Fruit fly (Drosophila melanogaster) whole organism, embryonic: ENCODE measurements around the gene CG5104.

Experiments
- Awh ChIP-seq: fragments of 200-800 bp; sonication (Bioruptor generic); IDR thresholded peaks from 2 replicates; pipeline ENCODE4, ENCODE4 v1.3.6; 2022; ENCODE audit warnings: missing biosample characterization, missing genetic modification characterization
- CG12236 ChIP-seq: fragments of 200-800 bp; sonication (Bioruptor generic); optimal IDR thresholded peaks from 2 replicates; lab custom pipeline; 2016; ENCODE audit warnings: missing biosample characterization, missing genetic modification characterization
- CG12769 ChIP-seq: fragments of 200-800 bp; sonication (Bioruptor generic); optimal IDR thresholded peaks from 2 replicates; lab custom pipeline; 2019; ENCODE audit warnings: missing biosample characterization, mild to moderate bottlenecking, missing genetic modification characterization, moderate library complexity
- CG13624 ChIP-seq: fragments of 200-800 bp; sonication (Bioruptor generic); optimal IDR thresholded peaks from 2 replicates; lab custom pipeline; 2016; ENCODE audit warnings: missing biosample characterization, missing genetic modification characterization
- CG15269 ChIP-seq: fragments of 200-800 bp; sonication (Bioruptor generic); optimal IDR thresholded peaks from 2 replicates; lab custom pipeline; 2018; ENCODE audit warnings: missing biosample characterization, mild to moderate bottlenecking, missing genetic modification characterization, moderate library complexity
- CG1603 ChIP-seq: fragments of 200-800 bp; sonication (Bioruptor generic); optimal IDR thresholded peaks from 2 replicates; lab custom pipeline; 2019; ENCODE audit warnings: missing biosample characterization, mild to moderate bottlenecking, missing genetic modification characterization, moderate library complexity
- CG2712 ChIP-seq: fragments of 200-800 bp; optimal IDR thresholded peaks from 3 replicates; lab custom pipeline; 2019; ENCODE audit warnings: missing biosample characterization, mild to moderate bottlenecking, missing genetic modification characterization, moderate library complexity
- CG31441 ChIP-seq: fragments of 200-800 bp; sonication (Bioruptor generic); IDR thresholded peaks from 2 replicates; pipeline ENCODE4 v1.3.6; 2022; ENCODE audit warnings: missing biosample characterization, missing genetic modification characterization
- CG3163 ChIP-seq: fragments of 200-800 bp; sonication (Bioruptor generic); optimal IDR thresholded peaks from 3 replicates; lab custom pipeline; 2016; ENCODE audit warnings: missing biosample characterization, missing genetic modification characterization
- CG33213 ChIP-seq: fragments of 200-800 bp; sonication (Bioruptor generic); optimal IDR thresholded peaks from 3 replicates; lab custom pipeline; 2016; ENCODE audit warnings: missing biosample characterization, missing genetic modification characterization
- CG3995 ChIP-seq: fragments of 200-800 bp; sonication (Bioruptor generic); optimal IDR thresholded peaks from 3 replicates; lab custom pipeline; 2016; ENCODE audit warnings: missing biosample characterization, missing genetic modification characterization
- CG8290 ChIP-seq, 3 experiments: fragments of 200-800 bp; sonication (Bioruptor generic); optimal IDR thresholded peaks; 2 replicates each; lab custom pipeline; 2016 to 2019; ENCODE audit warnings: missing biosample characterization in 3 of 3, missing genetic modification characterization in 3 of 3, mild to moderate bottlenecking in 2 of 3, moderate library complexity in 1 of 3
- CTCF ChIP-seq: fragments of 200-800 bp; sonication (Bioruptor generic); optimal IDR thresholded peaks from 2 replicates; lab custom pipeline; 2017; ENCODE audit warnings: missing biosample characterization, mild to moderate bottlenecking, missing genetic modification characterization, moderate library complexity
- Doc3 ChIP-seq: fragments of 200-800 bp; sonication (Bioruptor generic); IDR thresholded peaks from 3 replicates; pipeline ENCODE4 v1.3.6; 2022; ENCODE audit warnings: missing biosample characterization, missing genetic modification characterization; ENCODE audit not compliant: partially characterized antibody
- Dp ChIP-seq: fragments of 200-800 bp; sonication (Bioruptor generic); optimal IDR thresholded peaks from 2 replicates; lab custom pipeline; 2018; ENCODE audit warnings: missing biosample characterization, mild to moderate bottlenecking, missing genetic modification characterization, moderate library complexity
- Elba2 ChIP-seq: fragments of 200-800 bp; sonication (Bioruptor generic); optimal IDR thresholded peaks from 3 replicates; lab custom pipeline; 2016; ENCODE audit warnings: missing biosample characterization, missing genetic modification characterization
- Ets65A ChIP-seq: fragments of 200-800 bp; sonication (Bioruptor generic); peaks from one replicate; lab custom pipeline; 2016; ENCODE audit warnings: missing biosample characterization, missing genetic modification characterization
- Ets97D ChIP-seq: fragments of 200-800 bp; sonication (Bioruptor generic); optimal IDR thresholded peaks from 3 replicates; lab custom pipeline; 2016; ENCODE audit warnings: missing biosample characterization, missing genetic modification characterization
- Fer1 ChIP-seq: fragments of 200-800 bp; sonication (Bioruptor generic); optimal IDR thresholded peaks from 2 replicates; lab custom pipeline; 2017; ENCODE audit warnings: missing biosample characterization, mild to moderate bottlenecking, missing genetic modification characterization
- Hmr ChIP-seq: fragments of 200-800 bp; sonication (Bioruptor generic); optimal IDR thresholded peaks from 3 replicates; lab custom pipeline; 2017; ENCODE audit warnings: mild to moderate bottlenecking, missing biosample characterization, missing genetic modification reagents, missing genetic modification characterization
- Lhr ChIP-seq: fragments of 200-800 bp; sonication (Bioruptor generic); optimal IDR thresholded peaks from 3 replicates; lab custom pipeline; 2017; ENCODE audit warnings: mild to moderate bottlenecking, missing biosample characterization, missing genetic modification reagents, missing genetic modification characterization
- Myb ChIP-seq: fragments of 200-800 bp; sonication (Bioruptor generic); optimal IDR thresholded peaks from 2 replicates; lab custom pipeline; 2016; ENCODE audit warnings: missing biosample characterization, missing genetic modification characterization
- Scr ChIP-seq: fragments of 200-800 bp; sonication (Bioruptor generic); IDR thresholded peaks from 2 replicates; pipeline ENCODE4 v1.3.6; 2022; ENCODE audit warnings: missing biosample characterization, missing genetic modification characterization; ENCODE audit not compliant: partially characterized antibody
- Vsx1 ChIP-seq: fragments of 200-800 bp; sonication (Bioruptor generic); optimal IDR thresholded peaks from 2 replicates; lab custom pipeline; 2017; ENCODE audit warnings: missing biosample characterization, mild to moderate bottlenecking, missing genetic modification characterization, missing genetic modification reagents
- abd-A ChIP-seq: fragments of 200-800 bp; sonication (Bioruptor generic); optimal IDR thresholded peaks from 3 replicates; lab custom pipeline; 2019; ENCODE audit warnings: missing biosample characterization, mild to moderate bottlenecking, missing genetic modification characterization, moderate library complexity
- chinmo ChIP-seq: fragments of 200-800 bp; sonication (Bioruptor generic); IDR thresholded peaks from 4 replicates; pipeline ENCODE4 v1.3.6; 2022; ENCODE audit warnings: missing biosample characterization, missing genetic modification characterization; ENCODE audit not compliant: partially characterized antibody
- corto ChIP-seq: fragments of 200-800 bp; sonication (Bioruptor generic); optimal IDR thresholded peaks from 2 replicates; lab custom pipeline; 2016; ENCODE audit warnings: missing biosample characterization, mild to moderate bottlenecking, missing genetic modification characterization, moderate library complexity
- en ChIP-seq: fragments of 200-800 bp; sonication (Bioruptor generic); optimal IDR thresholded peaks from 2 replicates; lab custom pipeline; 2016; ENCODE audit warnings: missing biosample characterization, missing genetic modification characterization
- fd96Cb ChIP-seq: fragments of 200-800 bp; sonication (Bioruptor generic); optimal IDR thresholded peaks from 2 replicates; lab custom pipeline; 2018; ENCODE audit warnings: missing biosample characterization, mild to moderate bottlenecking, missing genetic modification characterization, moderate library complexity
- grn ChIP-seq: fragments of 200-800 bp; sonication (Bioruptor generic); optimal IDR thresholded peaks from 3 replicates; lab custom pipeline; 2017; ENCODE audit warnings: missing biosample characterization, missing genetic modification characterization
- gro ChIP-seq: fragments of 200-800 bp; sonication (Bioruptor generic); optimal IDR thresholded peaks from 2 replicates; lab custom pipeline; 2016; ENCODE audit warnings: missing biosample characterization, missing genetic modification characterization
- gsb-n ChIP-seq: fragments of 200-800 bp; sonication (Bioruptor generic); optimal IDR thresholded peaks from 3 replicates; lab custom pipeline; 2018; ENCODE audit warnings: missing biosample characterization, mild to moderate bottlenecking, missing genetic modification characterization
- lilli ChIP-seq: fragments of 200-800 bp; sonication (Bioruptor generic); optimal IDR thresholded peaks from 3 replicates; lab custom pipeline; 2016; ENCODE audit warnings: missing biosample characterization, missing genetic modification characterization
- oc ChIP-seq: fragments of 200-800 bp; sonication (Bioruptor generic); optimal IDR thresholded peaks from 2 replicates; lab custom pipeline; 2018; ENCODE audit warnings: missing biosample characterization, mild to moderate bottlenecking, missing genetic modification characterization, moderate library complexity
- p53 ChIP-seq: fragments of 200-800 bp; sonication (Bioruptor generic); optimal IDR thresholded peaks from 2 replicates; lab custom pipeline; 2016; ENCODE audit warnings: missing biosample characterization, missing genetic modification characterization
- pzg ChIP-seq: fragments of 200-800 bp; sonication (Bioruptor generic); optimal IDR thresholded peaks from 3 replicates; lab custom pipeline; 2018; ENCODE audit warnings: missing biosample characterization, mild to moderate bottlenecking, missing genetic modification characterization, moderate library complexity
- sd ChIP-seq: fragments of 200-800 bp; sonication (Bioruptor generic); optimal IDR thresholded peaks from 3 replicates; lab custom pipeline; 2018; ENCODE audit warnings: missing biosample characterization, mild to moderate bottlenecking, missing genetic modification characterization, moderate library complexity
- sens ChIP-seq: fragments of 200-800 bp; sonication (Bioruptor generic); peaks from one replicate; lab custom pipeline; 2016; ENCODE audit warnings: missing biosample characterization, missing genetic modification characterization
- slp2 ChIP-seq: fragments of 200-800 bp; sonication (Bioruptor generic); optimal IDR thresholded peaks from 2 replicates; lab custom pipeline; 2016; ENCODE audit warnings: missing biosample characterization, missing genetic modification characterization
- sna ChIP-seq: fragments of 200-800 bp; sonication (Bioruptor generic); IDR thresholded peaks from 2 replicates; pipeline ENCODE4 v1.3.6; 2022; ENCODE audit warnings: missing biosample characterization, missing genetic modification characterization; ENCODE audit not compliant: partially characterized antibody
- sqz ChIP-seq: fragments of 200-800 bp; sonication (Bioruptor generic); optimal IDR thresholded peaks from 3 replicates; lab custom pipeline; 2018; ENCODE audit warnings: missing biosample characterization, mild to moderate bottlenecking, missing genetic modification characterization
- trem ChIP-seq: fragments of 200-800 bp; optimal IDR thresholded peaks from 3 replicates; lab custom pipeline; 2019; ENCODE audit warnings: missing biosample characterization, mild to moderate bottlenecking, missing genetic modification characterization, moderate library complexity
- vvl ChIP-seq: fragments of 200-800 bp; sonication (Bioruptor generic); IDR thresholded peaks from 2 replicates; pipeline ENCODE4 v1.3.6; 2022; ENCODE audit warnings: missing biosample characterization, missing genetic modification characterization

Gene CG5104

dm6 chr3L:20540975-20541951 is 20.5 kb downstream of the CG5104 start (continued):
- no peak for TF ChIP-seq CG8290 (GFP tag; optimal IDR thresholded peaks at IDR 0.05; lab: Kevin White, UChicago)
- peak in 1 of 2 experiments; percentile 55 for TF ChIP-seq CG8290 (tag; optimal IDR thresholded peaks at IDR 0.05; lab: Kevin White, UChicago)
- TF ChIP-seq Lhr (GFP tag; lab: Kevin White, UChicago) = peak; percentile 77
- no peak for TF ChIP-seq CG12236 (GFP tag; lab: Kevin White, UChicago)
- no peak for TF ChIP-seq gsb-n (tag; lab: Kevin White, UChicago)
- peak; percentile 28 for TF ChIP-seq CG3163 (GFP tag; lab: Kevin White, UChicago)
- no peak for TF ChIP-seq fd96Cb (tag; lab: Kevin White, UChicago)
- peak; percentile 96 for TF ChIP-seq CG3995 (GFP tag; lab: Kevin White, UChicago)
- TF ChIP-seq pzg = peak; percentile 23
- TF ChIP-seq CTCF (GFP tag; lab: Kevin White, UChicago) = peak; percentile 67
- peak; percentile 57; the same call in 1 of the 3 replicates for TF ChIP-seq Doc3 (GFP tag; lab: Robert Waterston, UW)
- TF ChIP-seq CG33213 (GFP tag; lab: Kevin White, UChicago) = peak; percentile 3
- peak; percentile 36 for TF ChIP-seq Hmr
- peak; percentile 43; the same call in 1 of the 2 replicates for TF ChIP-seq Scr (GFP tag; lab: Robert Waterston, UW)
- peak; percentile 59 for TF ChIP-seq Myb
- TF ChIP-seq gro (GFP tag; lab: Kevin White, UChicago) = peak; percentile 25
- peak; percentile 75 for TF ChIP-seq Dp (GFP tag; lab: Kevin White, UChicago)
- no peak for TF ChIP-seq corto (GFP tag; lab: Kevin White, UChicago)
- no peak for TF ChIP-seq en
- TF ChIP-seq slp2 (GFP tag; lab: Kevin White, UChicago) = no peak
- no peak for TF ChIP-seq Fer1 (GFP tag; lab: Kevin White, UChicago)
- TF ChIP-seq CG31441 (GFP tag; lab: Robert Waterston, UW) = 0 out of 2 replicates have a peak, but pooled peaks have one; percentile 26
- peak; percentile 7 for TF ChIP-seq trem
- 0 out of 2 replicates have a peak, but pooled peaks have one; percentile 15 for TF ChIP-seq sna (GFP tag; lab: Robert Waterston, UW)
- peak; percentile 79 for TF ChIP-seq Ets65A (GFP tag; lab: Kevin White, UChicago)
- peak; percentile 24 for TF ChIP-seq CG2712 (tag; lab: Kevin White, UChicago)
- TF ChIP-seq CG1603 (tag; lab: Kevin White, UChicago) = peak; percentile 45
- TF ChIP-seq Ets97D (GFP tag; lab: Kevin White, UChicago) = peak; percentile 0
- TF ChIP-seq lilli = no peak
- TF ChIP-seq, all 482 proteins: peak for 33

- TF ChIP-seq vvl (GFP tag; lab: Robert Waterston, UW) (peak; percentile 46), abd-A (peak; percentile 81), Elba2 (GFP tag; lab: Kevin White, UChicago) (no peak), sd (tag; lab: Kevin White, UChicago) (peak; percentile 51), Vsx1 (GFP tag; lab: Kevin White, UChicago) (peak; percentile 43), sens (GFP tag; lab: Kevin White, UChicago) (peak; percentile 54), CG15269 (tag; lab: Kevin White, UChicago) (peak; percentile 2), p53 (GFP tag; lab: Kevin White, UChicago) (no peak), grn (GFP tag; lab: Kevin White, UChicago) (peak; percentile 61), sqz (GFP tag; lab: Kevin White, UChicago) (peak; percentile 24), oc (peak; percentile 33), chinmo (GFP tag; lab: Robert Waterston, UW) (peak; percentile 63; the same call in 1 of the 4 replicates), CG12769 (tag; lab: Kevin White, UChicago) (peak; percentile 25), CG13624 (GFP tag; lab: Kevin White, UChicago) (no peak), Awh (GFP tag; lab: Robert Waterston, UW) (peak; percentile 73)
Measured at dm6 chr3L:20548201-20548854, 27.5 kb downstream of the CG5104 start.
